Worm (Caenorhabditis elegans): ENCODE data around the gene C04E6.12.

The C04E6.12 gene

ce11 chrV:5953086-5953485 lies 33.3 kb upstream of the C04E6.12 start:
- TF ChIP-seq pha-4 (tag; optimal IDR thresholded peaks at IDR 0.05), result no peak
- no peak for TF ChIP-seq elt-3 (tag; optimal IDR thresholded peaks at IDR 0.05)
- TF ChIP-seq ceh-83 (GFP tag; optimal IDR thresholded peaks at IDR 0.05), result no peak
- TF ChIP-seq sem-2 (GFP tag; optimal IDR thresholded peaks at IDR 0.05), result no peak
- no peak for TF ChIP-seq ceh-39 (tag; optimal IDR thresholded peaks at IDR 0.05)
- TF ChIP-seq nhr-237 (tag; optimal IDR thresholded peaks at IDR 0.05), result no peak
- no peak for TF ChIP-seq flh-1 (GFP tag; optimal IDR thresholded peaks at IDR 0.05)
- TF ChIP-seq blmp-1 (tag; optimal IDR thresholded peaks at IDR 0.05), result no peak
- no peak for TF ChIP-seq mab-5 (tag; optimal IDR thresholded peaks at IDR 0.05)
- no peak for TF ChIP-seq drap-1 (GFP tag; optimal IDR thresholded peaks at IDR 0.05)
- no peak for TF ChIP-seq cnd-1 (tag; optimal IDR thresholded peaks at IDR 0.05)
- no peak for TF ChIP-seq ces-1 (GFP tag; optimal IDR thresholded peaks at IDR 0.05)
- no peak for TF ChIP-seq tbx-8 (GFP tag; optimal IDR thresholded peaks at IDR 0.05)
- TF ChIP-seq nhr-28 (tag; optimal IDR thresholded peaks at IDR 0.05), result no peak
- TF ChIP-seq unc-120 (tag; optimal IDR thresholded peaks at IDR 0.05; ENCODE audit: poor library complexity, severe bottlenecking), result no peak
- no peak for TF ChIP-seq lin-13 (tag; optimal IDR thresholded peaks at IDR 0.05)
- no peak for TF ChIP-seq ceh-43 (GFP tag; optimal IDR thresholded peaks at IDR 0.05)
- no peak for TF ChIP-seq mep-1 (tag; optimal IDR thresholded peaks at IDR 0.05)
- TF ChIP-seq unc-39 (tag; optimal IDR thresholded peaks at IDR 0.05), result no peak

- TF ChIP-seq pha-4 (tag; optimal IDR thresholded peaks at IDR 0.05) (no peak), unc-62 (GFP tag; optimal IDR thresholded peaks at IDR 0.05) (no peak), hlh-1 (tag; optimal IDR thresholded peaks at IDR 0.05) (no peak), ceh-39 (tag; optimal IDR thresholded peaks at IDR 0.05) (no peak)
These were observed 31.3 kb upstream of the C04E6.12 start, which contains the start of gene M03F8.1 for ce11 chrV:5951133-5951532. Gene M03F8.1, plus strand, starts transcription at chrV:5951433.

ce11 chrV:5949674-5950149 lies 29.9 kb upstream of the C04E6.12 start:
- TF ChIP-seq lin-32 (GFP tag; optimal IDR thresholded peaks at IDR 0.05), result no peak
- no peak for TF ChIP-seq mls-2 (tag; optimal IDR thresholded peaks at IDR 0.05)
- TF ChIP-seq nhr-28 (tag; optimal IDR thresholded peaks at IDR 0.05), result no peak
- no peak for TF ChIP-seq hlh-1 (tag; optimal IDR thresholded peaks at IDR 0.05)
- no peak for TF ChIP-seq mab-5 (tag; optimal IDR thresholded peaks at IDR 0.05)
- no peak for TF ChIP-seq nhr-237 (tag; optimal IDR thresholded peaks at IDR 0.05)
- TF ChIP-seq M03D4.4 (tag; optimal IDR thresholded peaks at IDR 0.05), result no peak
- TF ChIP-seq elt-1 (tag; optimal IDR thresholded peaks at IDR 0.05; ENCODE audit: borderline replicate concordance, insufficient read depth), result peak; percentile 43
- TF ChIP-seq zip-8 (tag; optimal IDR thresholded peaks at IDR 0.05), result peak; percentile 99
- TF ChIP-seq ces-1 (GFP tag; optimal IDR thresholded peaks at IDR 0.05), result no peak
- no peak for TF ChIP-seq sptf-1 (tag; optimal IDR thresholded peaks at IDR 0.05)
- no peak for TF ChIP-seq lsy-2 (tag; optimal IDR thresholded peaks at IDR 0.05)
- no peak for TF ChIP-seq elt-3 (tag; optimal IDR thresholded peaks at IDR 0.05)

ce11 chrV:5943167-5943566 lies 23.4 kb upstream of the C04E6.12 start, which contains the start of gene pst-1:
Gene pst-1, plus strand, starts transcription at chrV:5943467.
- TF ChIP-seq nhr-76 (tag; optimal IDR thresholded peaks at IDR 0.05), result no peak
- no peak for TF ChIP-seq cnd-1 (tag; optimal IDR thresholded peaks at IDR 0.05)
- TF ChIP-seq ces-1 (GFP tag; optimal IDR thresholded peaks at IDR 0.05), result no peak
- TF ChIP-seq snpc-4 (tag; optimal IDR thresholded peaks at IDR 0.05), result no peak
- TF ChIP-seq zip-8 (tag; optimal IDR thresholded peaks at IDR 0.05), result no peak
- TF ChIP-seq blmp-1 (tag; optimal IDR thresholded peaks at IDR 0.05), result no peak
- TF ChIP-seq lsy-2 (tag; optimal IDR thresholded peaks at IDR 0.05), result no peak
- TF ChIP-seq nhr-12 (tag; optimal IDR thresholded peaks at IDR 0.05), result no peak
- TF ChIP-seq lin-13 (tag; optimal IDR thresholded peaks at IDR 0.05), result no peak
- no peak for TF ChIP-seq mls-2 (tag; optimal IDR thresholded peaks at IDR 0.05)
- TF ChIP-seq ceh-83 (GFP tag; optimal IDR thresholded peaks at IDR 0.05), result no peak
- no peak for TF ChIP-seq nhr-2 (tag; optimal IDR thresholded peaks at IDR 0.05)
- TF ChIP-seq unc-62 (GFP tag; optimal IDR thresholded peaks at IDR 0.05), result no peak
- TF ChIP-seq lin-32 (GFP tag; optimal IDR thresholded peaks at IDR 0.05), result no peak
- no peak for TF ChIP-seq M03D4.4 (tag; optimal IDR thresholded peaks at IDR 0.05)
- no peak for TF ChIP-seq mab-5 (tag; optimal IDR thresholded peaks at IDR 0.05)
- TF ChIP-seq nhr-28 (tag; optimal IDR thresholded peaks at IDR 0.05), result no peak
- TF ChIP-seq nhr-237 (tag; optimal IDR thresholded peaks at IDR 0.05), result no peak
